Worm (Caenorhabditis elegans) whole organism, L1 larva: Measurements from ENCODE around the gene frpr-10.

ENCODE experiments used
- aha-1 ChIP-seq: fragments of 150-350 bp; optimal IDR thresholded peaks from 2 replicates; lab custom pipeline; 2014; ENCODE audit warnings: missing biosample characterization, missing genetic modification characterization
- blmp-1 ChIP-seq: fragments of 150-350 bp; optimal IDR thresholded peaks from 2 replicates; lab custom pipeline; 2014; ENCODE audit warnings: missing biosample characterization, missing genetic modification characterization
- ceh-8 ChIP-seq: fragments of 200-800 bp; sonication (Bioruptor generic); optimal IDR thresholded peaks from 2 replicates; lab custom pipeline; 2018; ENCODE audit warnings: mild to moderate bottlenecking, missing genetic modification characterization, moderate library complexity, missing compliant biosample characterization
- lsy-2 ChIP-seq, 2 experiments: fragments of 150-350 bp; optimal IDR thresholded peaks; 2 replicates each; lab custom pipeline; 2014; ENCODE audit warnings: missing biosample characterization in 2 of 2, missing genetic modification characterization in 2 of 2
- nhr-76 ChIP-seq: sonication (generic microtip); optimal IDR thresholded peaks from 2 replicates; lab custom pipeline; 2017; ENCODE audit warnings: missing biosample characterization, missing genetic modification characterization
- sptf-1 ChIP-seq: fragments of 150-350 bp; optimal IDR thresholded peaks from 2 replicates; lab custom pipeline; 2014; ENCODE audit warnings: missing biosample characterization, missing genetic modification characterization

- no peak for TF ChIP-seq aha-1
- TF ChIP-seq nhr-76, result no peak
- TF ChIP-seq sptf-1 (tag; lab: Kevin White, UChicago), result no peak
- TF ChIP-seq ceh-8 (GFP tag; lab: Kevin White, UChicago), result no peak
- peak; percentile 3 to 28 for TF ChIP-seq lsy-2 (tag; optimal IDR thresholded peaks at IDR 0.05; lab: Kevin White, UChicago)
- TF ChIP-seq blmp-1, result no peak
These were observed 32.4 kb upstream of the frpr-10 start for ce11 chrIV:7924975-7925828.
